Worm (Caenorhabditis elegans) whole organism, young adult: Measurements from ENCODE around the gene Y116A8A.4.

Source experiments
- B0035.1 ChIP-seq: sonication (generic microtip); optimal IDR thresholded peaks from 2 replicates; lab custom pipeline; 2016; ENCODE audit warnings: missing genetic modification characterization, mild to moderate bottlenecking, missing compliant biosample characterization, missing genotype, missing genetic modification reagents
- B0261.1 ChIP-seq: sonication (generic microtip); optimal IDR thresholded peaks from 2 replicates; lab custom pipeline; 2016; ENCODE audit warnings: mild to moderate bottlenecking, missing genetic modification characterization, moderate library complexity, missing compliant biosample characterization
- B0336.3 ChIP-seq: fragments of 200-800 bp; sonication (Bioruptor generic); IDR thresholded peaks from 2 replicates; pipeline ENCODE4 v1.3.6; 2022; ENCODE audit warnings: missing genetic modification characterization, missing compliant biosample characterization
- F10E7.11 ChIP-seq: sonication (generic microtip); optimal IDR thresholded peaks from 2 replicates; lab custom pipeline; 2017; ENCODE audit warnings: mild to moderate bottlenecking, missing genetic modification characterization, moderate library complexity, missing compliant biosample characterization
- F23B12.7 ChIP-seq: sonication (generic microtip); optimal IDR thresholded peaks from 2 replicates; lab custom pipeline; 2017; ENCODE audit warnings: missing genetic modification characterization, mild to moderate bottlenecking, missing compliant biosample characterization, antibody characterized with exemption, moderate library complexity; ENCODE audit not compliant: insufficient read depth
- F37B4.10 ChIP-seq: fragments of 200-800 bp; sonication (Bioruptor generic); IDR thresholded peaks from 2 replicates; pipeline ENCODE4 v1.3.6; 2022; ENCODE audit warnings: missing genetic modification characterization, missing compliant biosample characterization
- F57A8.1 ChIP-seq: fragments of 200-800 bp; sonication (Bioruptor generic); optimal IDR thresholded peaks from 2 replicates; lab custom pipeline; 2018; ENCODE audit warnings: mild to moderate bottlenecking, missing genetic modification characterization, moderate library complexity, missing compliant biosample characterization
- F57C9.4 ChIP-seq: sonication (generic microtip); optimal IDR thresholded peaks from 2 replicates; lab custom pipeline; 2017; ENCODE audit warnings: mild to moderate bottlenecking, missing genetic modification characterization, missing compliant biosample characterization
- T07F8.4 ChIP-seq: sonication (generic microtip); optimal IDR thresholded peaks from 2 replicates; lab custom pipeline; 2016; ENCODE audit warnings: mild to moderate bottlenecking, missing genetic modification characterization, moderate library complexity, missing compliant biosample characterization
- T26A5.8 ChIP-seq: sonication (generic microtip); optimal IDR thresholded peaks from 2 replicates; lab custom pipeline; 2016; ENCODE audit warnings: missing genetic modification characterization, missing compliant biosample characterization
- Y53F4B.3 ChIP-seq: fragments of 200-800 bp; sonication (Bioruptor generic); IDR thresholded peaks from 2 replicates; pipeline ENCODE4 v1.3.6; 2022; ENCODE audit warnings: missing genetic modification reagents, missing genetic modification characterization, missing compliant biosample characterization
- Y53G8AR.9 ChIP-seq: fragments of 200-800 bp; sonication (Bioruptor generic); conservative IDR thresholded peaks from 2 replicates; pipeline ENCODE4 v1.3.6; 2022; ENCODE audit warnings: missing genetic modification reagents, missing genetic modification characterization, missing compliant biosample characterization
- Y56A3A.18 ChIP-seq: fragments of 200-800 bp; sonication (Bioruptor generic); IDR thresholded peaks from 2 replicates; pipeline ENCODE4 v1.3.6; 2022; ENCODE audit warnings: missing genetic modification reagents, missing genetic modification characterization, missing compliant biosample characterization
- ama-1 ChIP-seq, 3 experiments: fragments of 150-350 bp in 1 of 3; sonication (generic microtip) in 2 of 3; optimal IDR thresholded peaks; 2 replicates each; lab custom pipeline; 2014 to 2018; ENCODE audit warnings: missing biosample characterization in 2 of 3, missing genetic modification characterization in 2 of 3, missing genetic modification reagents in 2 of 3
- atf-7 ChIP-seq: sonication (generic microtip); optimal IDR thresholded peaks from 2 replicates; lab custom pipeline; 2017; ENCODE audit warnings: mild to moderate bottlenecking, missing genetic modification characterization, missing compliant biosample characterization
- attf-3 ChIP-seq: fragments of 200-800 bp; sonication (Bioruptor generic); conservative IDR thresholded peaks from 2 replicates; pipeline ENCODE4 v1.3.6; 2022; ENCODE audit warnings: missing genetic modification reagents, missing genetic modification characterization, missing compliant biosample characterization
- attf-5 ChIP-seq: fragments of 200-800 bp; sonication (Bioruptor generic); optimal IDR thresholded peaks from 2 replicates; lab custom pipeline; 2018; ENCODE audit warnings: mild to moderate bottlenecking, missing genetic modification characterization, missing compliant biosample characterization
- attf-6 ChIP-seq: fragments of 200-800 bp; sonication (Bioruptor generic); IDR thresholded peaks from 2 replicates; pipeline ENCODE4 v1.3.6; 2022; ENCODE audit warnings: missing genetic modification reagents, missing genetic modification characterization, missing compliant biosample characterization
- bed-1 ChIP-seq: fragments of 200-800 bp; sonication (Bioruptor generic); IDR thresholded peaks from 2 replicates; pipeline ENCODE4 v1.3.6; 2022; ENCODE audit warnings: missing genetic modification reagents, missing genetic modification characterization, missing compliant biosample characterization
- ccch-3 ChIP-seq: fragments of 200-800 bp; sonication (Bioruptor generic); optimal IDR thresholded peaks from 2 replicates; lab custom pipeline; 2018; ENCODE audit warnings: mild to moderate bottlenecking, missing genetic modification characterization, missing compliant biosample characterization
- ceh-27 ChIP-seq: fragments of 200-800 bp; sonication (Bioruptor generic); optimal IDR thresholded peaks from 2 replicates; lab custom pipeline; 2018; ENCODE audit warnings: mild to moderate bottlenecking, missing genetic modification characterization, moderate library complexity, missing compliant biosample characterization
- dox-1 ChIP-seq: fragments of 200-800 bp; sonication (Bioruptor generic); IDR thresholded peaks from 2 replicates; pipeline ENCODE4 v1.3.6; 2022; ENCODE audit warnings: missing genetic modification reagents, missing genetic modification characterization, missing compliant biosample characterization
- egl-44 ChIP-seq: fragments of 200-800 bp; sonication (Bioruptor generic); IDR thresholded peaks from 2 replicates; pipeline ENCODE4 v1.3.6; 2022; ENCODE audit warnings: missing genetic modification reagents, missing genetic modification characterization, missing compliant biosample characterization
- ekl-4 ChIP-seq: fragments of 200-800 bp; sonication (Bioruptor generic); IDR thresholded peaks from 2 replicates; pipeline ENCODE4 v1.3.6; 2022; ENCODE audit warnings: missing genetic modification reagents, missing genetic modification characterization, missing compliant biosample characterization
- ets-4 ChIP-seq: fragments of 200-800 bp; sonication (Bioruptor generic); optimal IDR thresholded peaks from 2 replicates; lab custom pipeline; 2018; ENCODE audit warnings: mild to moderate bottlenecking, missing genetic modification characterization, missing compliant biosample characterization
- him-1 ChIP-seq: sonication (generic microtip); optimal IDR thresholded peaks from 2 replicates; lab custom pipeline; 2016; ENCODE audit warnings: missing genotype, missing genetic modification reagents, missing genetic modification characterization, missing compliant biosample characterization
- hlh-26 ChIP-seq: fragments of 200-800 bp; sonication (Bioruptor generic); conservative IDR thresholded peaks from 2 replicates; pipeline ENCODE4 v1.3.6; 2022; ENCODE audit warnings: missing genetic modification reagents, missing genetic modification characterization, missing compliant biosample characterization
- hrde-1 ChIP-seq: sonication (generic microtip); optimal IDR thresholded peaks from 2 replicates; lab custom pipeline; 2016; ENCODE audit warnings: missing genetic modification characterization, mild to moderate bottlenecking, missing compliant biosample characterization, moderate library complexity, missing genotype, missing genetic modification reagents, borderline replicate concordance
- let-526 ChIP-seq: fragments of 200-800 bp; sonication (Bioruptor generic); IDR thresholded peaks from 2 replicates; pipeline ENCODE4 v1.3.6; 2022; ENCODE audit warnings: missing genetic modification reagents, missing genetic modification characterization, missing compliant biosample characterization
- lin-26 ChIP-seq: fragments of 200-800 bp; sonication (Bioruptor generic); IDR thresholded peaks from 2 replicates; pipeline ENCODE4 v1.3.6; 2022; ENCODE audit warnings: missing genetic modification reagents, missing genetic modification characterization, missing compliant biosample characterization
- lsy-27 ChIP-seq: sonication (generic microtip); optimal IDR thresholded peaks from 2 replicates; lab custom pipeline; 2017; ENCODE audit warnings: missing genetic modification characterization, mild to moderate bottlenecking, missing compliant biosample characterization, antibody characterized with exemption, missing genotype, borderline replicate concordance; ENCODE audit not compliant: insufficient read depth
- madf-6 ChIP-seq: fragments of 200-800 bp; sonication (Bioruptor generic); IDR thresholded peaks from 2 replicates; pipeline ENCODE4 v1.3.6; 2022; ENCODE audit warnings: missing genetic modification reagents, missing genetic modification characterization, missing compliant biosample characterization
- mes-4 ChIP-seq: sonication (generic microtip); optimal IDR thresholded peaks from 2 replicates; lab custom pipeline; 2016; ENCODE audit warnings: missing genotype, missing genetic modification characterization, missing compliant biosample characterization
- mxl-1 ChIP-seq: sonication (generic microtip); optimal IDR thresholded peaks from 2 replicates; lab custom pipeline; 2016; ENCODE audit warnings: missing genetic modification characterization, missing compliant biosample characterization
- pha-4 ChIP-seq: fragments of 150-350 bp; sonication (generic microtip); optimal IDR thresholded peaks from 2 replicates; lab custom pipeline; 2014; ENCODE audit warnings: missing biosample characterization, missing genetic modification reagents, missing genetic modification characterization
- rec-8 ChIP-seq, 2 experiments: sonication (generic microtip); optimal IDR thresholded peaks; 2 replicates each; lab custom pipeline; 2016; ENCODE audit warnings: mild to moderate bottlenecking in 2 of 2, missing genetic modification characterization in 2 of 2, missing genetic modification reagents in 2 of 2, missing genotype in 2 of 2, missing biosample characterization in 1 of 2, missing compliant biosample characterization in 1 of 2, moderate library complexity in 1 of 2
- sdz-38 ChIP-seq: sonication (generic microtip); optimal IDR thresholded peaks from 2 replicates; lab custom pipeline; 2016; ENCODE audit warnings: missing genotype, missing genetic modification characterization, missing compliant biosample characterization
- snpc-1.1 ChIP-seq: sonication (generic microtip); optimal IDR thresholded peaks from 2 replicates; lab custom pipeline; 2017; ENCODE audit warnings: missing genetic modification characterization, mild to moderate bottlenecking, missing compliant biosample characterization, antibody characterized with exemption, moderate library complexity, missing genotype, missing genetic modification reagents; ENCODE audit not compliant: insufficient read depth
- snpc-3.4 ChIP-seq: sonication (generic microtip); optimal IDR thresholded peaks from 2 replicates; lab custom pipeline; 2017; ENCODE audit warnings: missing genetic modification characterization, mild to moderate bottlenecking, missing compliant biosample characterization, antibody characterized with exemption, moderate library complexity, missing genotype, missing genetic modification reagents
- snpc-4 ChIP-seq, 5 experiments: fragments of 150-350 bp in 1 of 5; sonication (generic microtip) in 4 of 5; optimal IDR thresholded peaks; 2 replicates each; lab custom pipeline; 2014 to 2018; ENCODE audit warnings: missing genetic modification characterization in 5 of 5, missing biosample characterization in 3 of 5, antibody characterized with exemption in 2 of 5, mild to moderate bottlenecking in 2 of 5, missing compliant biosample characterization in 2 of 5, missing genotype in 2 of 5, moderate library complexity in 2 of 5, missing genetic modification reagents in 1 of 5
- sptf-2 ChIP-seq: fragments of 200-800 bp; sonication (Bioruptor generic); optimal IDR thresholded peaks from 2 replicates; lab custom pipeline; 2018; ENCODE audit warnings: mild to moderate bottlenecking, missing genetic modification characterization, missing compliant biosample characterization
- tlf-1 ChIP-seq: fragments of 200-800 bp; sonication (Bioruptor generic); optimal IDR thresholded peaks from 2 replicates; lab custom pipeline; 2018; ENCODE audit warnings: mild to moderate bottlenecking, missing genetic modification characterization, missing compliant biosample characterization
- xnd-1 ChIP-seq: sonication (generic microtip); optimal IDR thresholded peaks from 2 replicates; lab custom pipeline; 2016; ENCODE audit warnings: missing genotype, missing genetic modification reagents, missing genetic modification characterization, missing compliant biosample characterization
- ztf-22 ChIP-seq: fragments of 200-800 bp; sonication (Bioruptor generic); optimal IDR thresholded peaks from 2 replicates; lab custom pipeline; 2018; ENCODE audit warnings: mild to moderate bottlenecking, missing genetic modification characterization, moderate library complexity, missing compliant biosample characterization
- ztf-25 ChIP-seq: fragments of 200-800 bp; sonication (Bioruptor generic); IDR thresholded peaks from 2 replicates; pipeline ENCODE4 v1.3.6; 2022; ENCODE audit warnings: missing genetic modification reagents, missing genetic modification characterization, missing compliant biosample characterization
- ztf-28 ChIP-seq: fragments of 200-800 bp; sonication (Bioruptor generic); IDR thresholded peaks from 2 replicates; pipeline ENCODE4 v1.3.6; 2022; ENCODE audit warnings: missing genetic modification reagents, missing genetic modification characterization, missing compliant biosample characterization
- ztf-6 ChIP-seq: fragments of 200-800 bp; sonication (Bioruptor generic); IDR thresholded peaks from 2 replicates; pipeline ENCODE4 v1.3.6; 2022; ENCODE audit warnings: missing genetic modification reagents, missing genetic modification characterization, missing compliant biosample characterization

Y116A8A.4 gene

DNA sequence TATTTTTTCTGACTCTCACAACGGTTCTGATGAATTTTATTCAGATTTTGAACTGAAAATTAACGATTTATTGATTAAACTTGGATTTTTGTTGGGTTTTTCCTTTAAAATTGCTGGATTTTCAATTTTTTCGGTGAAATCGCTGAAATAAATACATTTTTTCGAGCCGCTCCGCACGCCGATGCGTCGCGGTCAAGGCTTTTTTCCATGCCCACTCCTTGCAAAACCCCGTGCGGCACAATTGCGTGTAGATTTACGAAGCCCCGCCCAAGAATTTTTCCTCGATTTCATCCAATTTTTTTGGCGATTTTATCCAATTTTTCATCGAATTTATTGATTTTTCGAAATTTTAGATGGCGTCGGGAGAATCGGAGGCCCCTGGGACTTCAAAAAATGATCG, 42.9 kb downstream of the Y116A8A.4 start, which contains the start of gene gtsf-1 (continued):
- TF ChIP-seq snpc-4 (GFP tag; optimal IDR thresholded peaks at IDR 0.05; lab: Kevin White, UChicago) (peak; percentile 75), snpc-4 (tag; optimal IDR thresholded peaks at IDR 0.05; lab: Kevin White, UChicago) (peak; percentile 41 to 94 (median 87)), T26A5.8 (no peak), F23B12.7 (tag; lab: Kevin White, UChicago) (peak; percentile 52), egl-44 (GFP tag; lab: Robert Waterston, UW) (no peak), ceh-27 (GFP tag; lab: Kevin White, UChicago) (peak; percentile 62), Y53G8AR.9 (peak; percentile 85), attf-5 (GFP tag; lab: Kevin White, UChicago) (peak; percentile 87), lin-26 (GFP tag; lab: Robert Waterston, UW) (no peak), xnd-1 (no peak), snpc-1.1 (tag; lab: Kevin White, UChicago) (no peak), let-526 (0 out of 2 replicates have a peak, but pooled peaks have one; percentile 44), him-1 (tag; lab: Kevin White, UChicago) (peak; percentile 66), F37B4.10 (GFP tag; lab: Robert Waterston, UW) (no peak), ccch-3 (GFP tag; lab: Kevin White, UChicago) (no peak), madf-6 (GFP tag; lab: Robert Waterston, UW) (peak; percentile 60), hlh-26 (GFP tag; lab: Robert Waterston, UW) (no peak), hrde-1 (tag; lab: Kevin White, UChicago) (peak; percentile 19), attf-6 (GFP tag; lab: Robert Waterston, UW) (peak; percentile 91), sdz-38 (tag; lab: Kevin White, UChicago) (no peak), ama-1 (optimal IDR thresholded peaks at IDR 0.05; lab: Kevin White, UChicago) (no peak), ama-1 (GFP tag; optimal IDR thresholded peaks at IDR 0.05; lab: Kevin White, UChicago) (peak in 1 of 2 experiments; percentile 34), sptf-2 (GFP tag; lab: Kevin White, UChicago) (no peak), snpc-3.4 (tag; lab: Kevin White, UChicago) (peak; percentile 41), lsy-27 (tag; lab: Kevin White, UChicago) (no peak), ztf-25 (GFP tag; lab: Robert Waterston, UW) (no peak), ets-4 (GFP tag; lab: Kevin White, UChicago) (no peak), bed-1 (GFP tag; lab: Robert Waterston, UW) (no peak), attf-3 (0 out of 2 replicates have a peak, but pooled peaks have one; percentile 32), B0261.1 (peak; percentile 16), T07F8.4 (tag; lab: Kevin White, UChicago) (no peak), ekl-4 (GFP tag; lab: Robert Waterston, UW) (peak; percentile 82), Y56A3A.18 (GFP tag; lab: Robert Waterston, UW) (no peak), F10E7.11 (tag; lab: Kevin White, UChicago) (no peak), B0336.3 (GFP tag; lab: Robert Waterston, UW) (peak; percentile 87), pha-4 (tag; lab: Kevin White, UChicago) (no peak), atf-7 (tag; lab: Kevin White, UChicago) (peak; percentile 23), ztf-6 (no peak), F57C9.4 (peak; percentile 53), ztf-28 (GFP tag; lab: Robert Waterston, UW) (peak; percentile 76; the same call in 1 of the 2 replicates), tlf-1 (peak; percentile 51), B0035.1 (tag; lab: Kevin White, UChicago) (no peak), F57A8.1 (no peak), mxl-1 (peak; percentile 12), dox-1 (peak; percentile 84), rec-8 (tag; optimal IDR thresholded peaks at IDR 0.05; lab: Kevin White, UChicago) (peak in 1 of 2 experiments; percentile 9), mes-4 (tag; lab: Kevin White, UChicago) (no peak), ztf-22 (GFP tag; lab: Kevin White, UChicago) (no peak), Y53F4B.3 (GFP tag; lab: Robert Waterston, UW) (no peak)
